Worm (Caenorhabditis elegans): ENCODE results near the gene F44A2.5.

F44A2.5 gene

DNA sequence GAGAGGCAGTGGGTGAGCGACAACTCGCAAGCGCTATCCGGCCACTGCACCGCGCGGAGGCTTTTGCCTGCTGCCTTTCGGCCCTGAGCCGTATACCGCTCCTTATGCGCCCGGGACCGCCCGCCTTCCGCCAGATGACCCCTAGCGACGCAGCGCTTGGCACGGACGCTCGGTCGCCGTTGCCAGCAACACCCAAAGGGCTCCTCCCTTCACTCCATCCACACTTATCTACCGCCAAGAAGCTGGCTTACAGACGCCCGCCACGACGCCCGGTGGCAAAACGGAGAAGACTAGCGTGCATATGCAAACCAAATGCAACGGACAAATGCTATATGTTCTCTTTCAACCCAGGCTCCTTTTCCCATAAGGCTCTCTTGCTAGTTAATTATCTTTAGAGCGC lies 4.1 kb upstream of the F44A2.5 start:
- TF ChIP-seq sptf-1 (tag; optimal IDR thresholded peaks at IDR 0.05): peak; percentile 61
- TF ChIP-seq M03D4.4 (tag; optimal IDR thresholded peaks at IDR 0.05): peak; percentile 31
- TF ChIP-seq lin-32 (GFP tag; optimal IDR thresholded peaks at IDR 0.05): no peak
- no peak for TF ChIP-seq mab-5 (tag; optimal IDR thresholded peaks at IDR 0.05)
- no peak for TF ChIP-seq sem-2 (GFP tag; optimal IDR thresholded peaks at IDR 0.05)
- peak; percentile 6 for TF ChIP-seq bed-3 (GFP tag; optimal IDR thresholded peaks at IDR 0.05)
- peak; percentile 1 for TF ChIP-seq cnd-1 (tag; optimal IDR thresholded peaks at IDR 0.05)
- no peak for TF ChIP-seq elt-1 (tag; optimal IDR thresholded peaks at IDR 0.05; ENCODE audit: borderline replicate concordance, insufficient read depth)
- TF ChIP-seq ces-1 (GFP tag; optimal IDR thresholded peaks at IDR 0.05): peak; percentile 59
- TF ChIP-seq ceh-43 (GFP tag; optimal IDR thresholded peaks at IDR 0.05): peak; percentile 24
- TF ChIP-seq drap-1 (GFP tag; optimal IDR thresholded peaks at IDR 0.05): peak; percentile 29
- peak; percentile 25 for TF ChIP-seq ceh-83 (GFP tag; optimal IDR thresholded peaks at IDR 0.05)
- peak; percentile 19 for TF ChIP-seq mls-2 (tag; optimal IDR thresholded peaks at IDR 0.05)

DNA sequence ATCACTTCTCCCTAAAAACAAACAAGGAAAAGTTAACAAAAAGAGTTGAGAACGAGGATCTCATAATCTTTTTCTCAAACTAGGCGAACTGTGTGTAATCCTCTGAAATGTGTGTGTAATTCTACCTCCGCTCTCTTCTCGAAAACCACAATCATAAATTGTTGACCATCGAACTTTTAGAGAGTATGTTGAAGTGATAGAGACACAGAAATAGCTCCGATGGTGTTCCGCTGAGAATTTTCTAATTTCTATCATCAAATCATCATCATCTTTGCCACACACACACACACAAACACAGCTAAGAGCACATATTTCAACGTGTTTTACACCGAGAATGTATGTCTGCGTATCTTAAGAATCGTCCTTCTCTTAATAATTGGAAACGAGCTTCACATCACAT lies 1.9 kb upstream of the F44A2.5 start:
- TF ChIP-seq pha-4 (tag; optimal IDR thresholded peaks at IDR 0.05): peak; percentile 12
- peak; percentile 18 for TF ChIP-seq unc-62 (GFP tag; optimal IDR thresholded peaks at IDR 0.05)
- TF ChIP-seq M03D4.4 (tag; optimal IDR thresholded peaks at IDR 0.05): no peak
- peak; percentile 49 for TF ChIP-seq unc-120 (tag; optimal IDR thresholded peaks at IDR 0.05; ENCODE audit: poor library complexity, severe bottlenecking)

DNA sequence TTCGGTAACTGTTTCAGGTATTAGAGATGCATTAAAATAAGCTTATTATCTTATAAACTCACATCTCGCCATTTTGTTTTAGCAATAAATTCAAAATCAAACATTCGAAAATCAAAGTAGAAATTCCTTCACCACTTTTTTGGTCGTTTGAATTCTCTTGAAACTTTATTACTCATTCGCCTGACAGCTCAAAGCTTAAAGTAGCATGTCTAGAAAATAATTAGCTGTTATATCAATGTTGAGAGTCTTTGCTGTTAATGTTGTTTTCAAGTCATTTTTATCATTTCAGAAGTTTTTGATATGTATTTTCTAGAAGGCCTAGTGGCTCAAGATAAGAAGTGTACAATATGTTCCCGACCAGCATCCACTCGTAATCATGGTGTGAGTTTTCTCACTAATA lies 5.6 kb downstream of the F44A2.5 start, which contains the start of gene nhr-39:
Gene nhr-39, plus strand, starts transcription at position 301 of the 400 bp plus-strand sequence.
- no peak for TF ChIP-seq ceh-39 (tag; optimal IDR thresholded peaks at IDR 0.05)
- no peak for TF ChIP-seq ceh-43 (GFP tag; optimal IDR thresholded peaks at IDR 0.05)
- TF ChIP-seq nhr-12 (tag; optimal IDR thresholded peaks at IDR 0.05): no peak
- TF ChIP-seq pha-4 (tag; optimal IDR thresholded peaks at IDR 0.05): no peak
- TF ChIP-seq lin-32 (GFP tag; optimal IDR thresholded peaks at IDR 0.05): no peak
- TF ChIP-seq nhr-28 (tag; optimal IDR thresholded peaks at IDR 0.05): no peak
- TF ChIP-seq mls-2 (tag; optimal IDR thresholded peaks at IDR 0.05): no peak

DNA sequence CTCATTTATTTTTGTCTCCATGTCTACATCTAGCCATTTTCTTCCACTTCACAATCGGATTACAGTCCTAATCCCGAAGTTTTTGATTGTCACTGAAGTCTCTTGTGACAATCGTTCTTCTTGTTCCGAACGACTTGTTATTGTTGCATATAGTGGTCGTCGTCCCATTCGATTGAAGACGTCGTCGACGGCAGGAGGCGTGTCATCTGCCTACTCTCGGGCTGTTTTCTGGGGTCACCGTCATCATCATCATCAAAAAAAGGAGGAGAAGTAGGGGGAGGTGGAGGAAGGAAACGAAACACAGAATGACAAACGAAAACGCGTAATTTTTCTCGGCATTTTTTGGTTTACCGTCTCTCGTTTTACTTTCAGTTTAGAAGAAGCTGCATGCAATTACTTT lies 7.7 kb downstream of the F44A2.5 start, which contains the start of gene F44A2.3:
Gene F44A2.3, plus strand, starts transcription at position 301 of the 400 bp plus-strand sequence.
- no peak for TF ChIP-seq lin-13 (tag; optimal IDR thresholded peaks at IDR 0.05)
- no peak for TF ChIP-seq mab-5 (tag; optimal IDR thresholded peaks at IDR 0.05)
- TF ChIP-seq pha-4 (tag; optimal IDR thresholded peaks at IDR 0.05): no peak
- no peak for TF ChIP-seq elt-3 (tag; optimal IDR thresholded peaks at IDR 0.05)
- TF ChIP-seq elt-1 (tag; optimal IDR thresholded peaks at IDR 0.05; ENCODE audit: borderline replicate concordance, insufficient read depth): no peak
- no peak for TF ChIP-seq flh-1 (GFP tag; optimal IDR thresholded peaks at IDR 0.05)

ce11 chrV:9312377-9312776 lies 14.9 kb downstream of the F44A2.5 start:
- TF ChIP-seq mls-2 (tag; optimal IDR thresholded peaks at IDR 0.05) (no peak), lin-32 (GFP tag; optimal IDR thresholded peaks at IDR 0.05) (no peak), tbx-8 (GFP tag; optimal IDR thresholded peaks at IDR 0.05) (no peak), ces-1 (GFP tag; optimal IDR thresholded peaks at IDR 0.05) (peak; percentile 2), cnd-1 (tag; optimal IDR thresholded peaks at IDR 0.05) (no peak)

- TF ChIP-seq ces-1 (GFP tag; optimal IDR thresholded peaks at IDR 0.05) (no peak), mls-2 (tag; optimal IDR thresholded peaks at IDR 0.05) (no peak), sptf-1 (tag; optimal IDR thresholded peaks at IDR 0.05) (no peak), nhr-28 (tag; optimal IDR thresholded peaks at IDR 0.05) (no peak)
These were observed 17.0 kb downstream of the F44A2.5 start for ce11 chrV:9314408-9314807.

DNA sequence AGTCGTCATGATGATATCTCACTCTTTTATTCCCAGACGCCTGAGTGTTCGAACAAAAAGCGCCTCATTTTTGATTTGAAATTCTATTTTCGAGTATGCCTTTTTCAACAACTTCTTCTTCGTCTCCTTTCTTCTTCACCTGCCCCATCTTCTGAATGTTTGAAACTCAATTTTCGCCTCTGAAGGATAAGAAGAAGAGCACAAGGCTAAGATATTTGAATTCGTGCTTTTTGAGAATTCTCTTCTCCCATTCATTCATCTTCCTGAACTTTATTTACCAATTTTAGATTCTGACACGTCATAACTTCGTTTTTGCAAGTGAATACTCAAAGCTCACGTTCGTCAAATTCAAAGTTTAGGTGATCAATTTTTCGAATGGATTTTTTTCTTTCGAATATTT lies 19.5 kb downstream of the F44A2.5 start:
- TF ChIP-seq unc-120 (tag; optimal IDR thresholded peaks at IDR 0.05; ENCODE audit: poor library complexity, severe bottlenecking): no peak
- TF ChIP-seq ces-1 (GFP tag; optimal IDR thresholded peaks at IDR 0.05): peak; percentile 38
- TF ChIP-seq zip-8 (tag; optimal IDR thresholded peaks at IDR 0.05): no peak
- no peak for TF ChIP-seq lin-32 (GFP tag; optimal IDR thresholded peaks at IDR 0.05)
- no peak for TF ChIP-seq ceh-83 (GFP tag; optimal IDR thresholded peaks at IDR 0.05)
- TF ChIP-seq unc-62 (GFP tag; optimal IDR thresholded peaks at IDR 0.05): no peak

ce11 chrV:9318046-9318445 lies 20.6 kb downstream of the F44A2.5 start, which contains the start of gene kvs-3:
Gene kvs-3, plus strand, starts transcription at chrV:9318311.
- TF ChIP-seq ceh-83 (GFP tag; optimal IDR thresholded peaks at IDR 0.05): peak; percentile 40
- TF ChIP-seq nhr-76 (tag; optimal IDR thresholded peaks at IDR 0.05): no peak
- TF ChIP-seq ceh-43 (GFP tag; optimal IDR thresholded peaks at IDR 0.05): no peak
- no peak for TF ChIP-seq pha-4 (tag; optimal IDR thresholded peaks at IDR 0.05)
- TF ChIP-seq ham-2 (GFP tag; optimal IDR thresholded peaks at IDR 0.05): no peak
- no peak for TF ChIP-seq lin-32 (GFP tag; optimal IDR thresholded peaks at IDR 0.05)
- no peak for TF ChIP-seq flh-1 (GFP tag; optimal IDR thresholded peaks at IDR 0.05)
- no peak for TF ChIP-seq sem-2 (GFP tag; optimal IDR thresholded peaks at IDR 0.05)
- TF ChIP-seq unc-120 (tag; optimal IDR thresholded peaks at IDR 0.05; ENCODE audit: poor library complexity, severe bottlenecking): peak; percentile 58
- TF ChIP-seq cnd-1 (tag; optimal IDR thresholded peaks at IDR 0.05): no peak
- TF ChIP-seq ces-1 (GFP tag; optimal IDR thresholded peaks at IDR 0.05): no peak
- TF ChIP-seq blmp-1 (tag; optimal IDR thresholded peaks at IDR 0.05): no peak
- TF ChIP-seq ztf-11 (tag; optimal IDR thresholded peaks at IDR 0.05): no peak
- no peak for TF ChIP-seq nhr-2 (tag; optimal IDR thresholded peaks at IDR 0.05)
- TF ChIP-seq ceh-39 (tag; optimal IDR thresholded peaks at IDR 0.05): no peak
- TF ChIP-seq M03D4.4 (tag; optimal IDR thresholded peaks at IDR 0.05): peak; percentile 6
- no peak for TF ChIP-seq unc-39 (tag; optimal IDR thresholded peaks at IDR 0.05)
- TF ChIP-seq nhr-12 (tag; optimal IDR thresholded peaks at IDR 0.05): no peak
- TF ChIP-seq elt-3 (tag; optimal IDR thresholded peaks at IDR 0.05): no peak
- TF ChIP-seq unc-62 (GFP tag; optimal IDR thresholded peaks at IDR 0.05): no peak
- no peak for TF ChIP-seq lsy-2 (tag; optimal IDR thresholded peaks at IDR 0.05)
- TF ChIP-seq lin-13 (tag; optimal IDR thresholded peaks at IDR 0.05): no peak
- TF ChIP-seq sptf-1 (tag; optimal IDR thresholded peaks at IDR 0.05): peak; percentile 57
- TF ChIP-seq bed-3 (GFP tag; optimal IDR thresholded peaks at IDR 0.05): peak; percentile 5
- TF ChIP-seq drap-1 (GFP tag; optimal IDR thresholded peaks at IDR 0.05): no peak

All from whole organism, mixed stage, embryonic.